Fruit fly (Drosophila melanogaster) S2 (cell line): Measurements from ENCODE around the gene CG42814.

Experiments used
- CG8478 ChIP-seq: fragments of >200 bp; optimal IDR thresholded peaks from 2 replicates; lab custom pipeline; 2018
- CTCF ChIP-seq, 2 experiments: fragments of >200 bp; optimal IDR thresholded peaks; 2 replicates each; lab custom pipeline; 2018

- TF ChIP-seq CTCF (optimal IDR thresholded peaks at IDR 0.05; lab: Kevin White, UChicago), result no peak
- TF ChIP-seq CG8478 (lab: Kevin White, UChicago), result no peak
Measured at dm6 chr3R:27245401-27245757, 16.1 kb upstream of the CG42814 start.
